Worm (Caenorhabditis elegans) whole organism, mixed stage, embryonic: ENCODE measurements around the gene nstp-10.

Experiments used
- M03D4.4 ChIP-seq: sonication (generic microtip); optimal IDR thresholded peaks from 2 replicates; lab custom pipeline; 2017; ENCODE audit warnings: mild to moderate bottlenecking, missing genetic modification characterization, missing compliant biosample characterization
- bed-3 ChIP-seq: fragments of 200-800 bp; sonication (Bioruptor generic); optimal IDR thresholded peaks from 3 replicates; lab custom pipeline; 2018; ENCODE audit warnings: mild to moderate bottlenecking, missing genetic modification characterization, moderate library complexity, missing compliant biosample characterization
- blmp-1 ChIP-seq: fragments of 150-350 bp; optimal IDR thresholded peaks from 2 replicates; lab custom pipeline; 2014; ENCODE audit warnings: missing biosample characterization, missing genetic modification characterization
- ceh-39 ChIP-seq: fragments of 150-350 bp; optimal IDR thresholded peaks from 2 replicates; lab custom pipeline; 2014; ENCODE audit warnings: missing biosample characterization, missing genetic modification characterization
- ceh-43 ChIP-seq: fragments of 200-800 bp; sonication (Bioruptor generic); optimal IDR thresholded peaks from 2 replicates; lab custom pipeline; 2018; ENCODE audit warnings: mild to moderate bottlenecking, missing genetic modification characterization, moderate library complexity, missing compliant biosample characterization
- ceh-83 ChIP-seq: fragments of 200-800 bp; sonication (Bioruptor generic); optimal IDR thresholded peaks from 2 replicates; lab custom pipeline; 2018; ENCODE audit warnings: mild to moderate bottlenecking, missing genetic modification characterization, missing compliant biosample characterization
- ces-1 ChIP-seq: fragments of 150-350 bp; optimal IDR thresholded peaks from 2 replicates; lab custom pipeline; 2014; ENCODE audit warnings: missing biosample characterization, missing genetic modification reagents, missing genetic modification characterization
- cnd-1 ChIP-seq: fragments of 200-800 bp; sonication (Bioruptor generic); optimal IDR thresholded peaks from 2 replicates; lab custom pipeline; 2018; ENCODE audit warnings: mild to moderate bottlenecking, missing genetic modification characterization, missing compliant biosample characterization
- elt-1 ChIP-seq: sonication (generic microtip); optimal IDR thresholded peaks from 2 replicates; lab custom pipeline; 2017; ENCODE audit warnings: missing genetic modification characterization, mild to moderate bottlenecking, missing compliant biosample characterization, antibody characterized with exemption, moderate library complexity, borderline replicate concordance; ENCODE audit not compliant: insufficient read depth
- elt-3 ChIP-seq: fragments of 150-350 bp; optimal IDR thresholded peaks from 2 replicates; lab custom pipeline; 2014; ENCODE audit warnings: missing biosample characterization, missing genetic modification characterization
- flh-1 ChIP-seq: fragments of 200-800 bp; sonication (Bioruptor generic); optimal IDR thresholded peaks from 2 replicates; lab custom pipeline; 2018; ENCODE audit warnings: mild to moderate bottlenecking, missing genetic modification characterization, moderate library complexity, missing compliant biosample characterization
- hlh-1 ChIP-seq: fragments of 150-350 bp; optimal IDR thresholded peaks from 2 replicates; lab custom pipeline; 2014; ENCODE audit warnings: missing biosample characterization, missing genetic modification reagents, missing genetic modification characterization
- lin-13 ChIP-seq: fragments of 150-350 bp; optimal IDR thresholded peaks from 2 replicates; lab custom pipeline; 2014; ENCODE audit warnings: missing biosample characterization, missing genetic modification characterization
- lin-32 ChIP-seq: fragments of 200-800 bp; sonication (Bioruptor generic); optimal IDR thresholded peaks from 2 replicates; lab custom pipeline; 2018; ENCODE audit warnings: mild to moderate bottlenecking, missing genetic modification characterization, missing compliant biosample characterization
- lsy-2 ChIP-seq: fragments of 150-350 bp; optimal IDR thresholded peaks from 2 replicates; lab custom pipeline; 2014; ENCODE audit warnings: missing biosample characterization, missing genetic modification characterization
- mep-1 ChIP-seq: fragments of 150-350 bp; optimal IDR thresholded peaks from 2 replicates; lab custom pipeline; 2017; ENCODE audit warnings: missing biosample characterization, missing genetic modification reagents, missing genetic modification characterization, inconsistent platforms
- mls-2 ChIP-seq: sonication (generic microtip); optimal IDR thresholded peaks from 2 replicates; lab custom pipeline; 2016; ENCODE audit warnings: mild to moderate bottlenecking, missing genetic modification characterization, moderate library complexity, missing compliant biosample characterization
- nhr-12 ChIP-seq: fragments of 150-350 bp; optimal IDR thresholded peaks from 2 replicates; lab custom pipeline; 2014; ENCODE audit warnings: missing biosample characterization, missing genetic modification characterization
- nhr-2 ChIP-seq: fragments of 150-350 bp; optimal IDR thresholded peaks from 2 replicates; lab custom pipeline; 2014; ENCODE audit warnings: missing biosample characterization, missing genetic modification characterization
- nhr-237 ChIP-seq: fragments of 150-350 bp; optimal IDR thresholded peaks from 2 replicates; lab custom pipeline; 2014; ENCODE audit warnings: missing biosample characterization, missing genetic modification characterization
- nhr-28 ChIP-seq: fragments of 150-350 bp; optimal IDR thresholded peaks from 2 replicates; lab custom pipeline; 2014; ENCODE audit warnings: missing biosample characterization, missing genetic modification characterization
- nhr-76 ChIP-seq: sonication (generic microtip); optimal IDR thresholded peaks from 2 replicates; lab custom pipeline; 2017; ENCODE audit warnings: missing biosample characterization, missing genetic modification characterization
- pha-4 ChIP-seq: fragments of 150-350 bp; optimal IDR thresholded peaks from 2 replicates; lab custom pipeline; 2018; ENCODE audit warnings: missing biosample characterization, missing genetic modification reagents, missing genetic modification characterization
- sem-2 ChIP-seq: fragments of 200-800 bp; sonication (Bioruptor generic); optimal IDR thresholded peaks from 2 replicates; lab custom pipeline; 2018; ENCODE audit warnings: mild to moderate bottlenecking, missing genetic modification characterization, missing compliant biosample characterization
- snpc-4 ChIP-seq: fragments of 150-350 bp; optimal IDR thresholded peaks from 2 replicates; lab custom pipeline; 2014; ENCODE audit warnings: missing biosample characterization, missing genetic modification characterization
- sptf-1 ChIP-seq: sonication (generic microtip); optimal IDR thresholded peaks from 2 replicates; lab custom pipeline; 2017; ENCODE audit warnings: mild to moderate bottlenecking, missing genetic modification characterization, moderate library complexity, missing compliant biosample characterization
- tbx-8 ChIP-seq: fragments of 200-800 bp; sonication (Bioruptor generic); optimal IDR thresholded peaks from 2 replicates; lab custom pipeline; 2018; ENCODE audit warnings: mild to moderate bottlenecking, missing genetic modification characterization, moderate library complexity, missing compliant biosample characterization
- unc-39 ChIP-seq: fragments of 150-350 bp; optimal IDR thresholded peaks from 2 replicates; lab custom pipeline; 2014; ENCODE audit warnings: missing biosample characterization, missing genetic modification characterization
- unc-62 ChIP-seq: fragments of 150-350 bp; optimal IDR thresholded peaks from 2 replicates; lab custom pipeline; 2014; ENCODE audit warnings: missing biosample characterization, missing genetic modification reagents, missing genetic modification characterization
- zip-8 ChIP-seq: fragments of 150-350 bp; optimal IDR thresholded peaks from 2 replicates; lab custom pipeline; 2014; ENCODE audit warnings: missing biosample characterization, missing genetic modification characterization

The nstp-10 gene

ce11 chrV:9545238-9545709, 4.4 kb downstream of the nstp-10 start, which contains the start of the genes his-35 and his-41:
Gene his-35, minus strand, starts transcription at chrV:9545288.
Gene his-41, plus strand, starts transcription at chrV:9545536.
- no peak for TF ChIP-seq zip-8 (tag; lab: Kevin White, UChicago)
- peak; percentile 32 for TF ChIP-seq pha-4 (tag; lab: Kevin White, UChicago)
- TF ChIP-seq ces-1 (GFP tag; lab: Kevin White, UChicago): peak; percentile 26

- no peak for TF ChIP-seq lin-32 (GFP tag; lab: Kevin White, UChicago)
- peak; percentile 71 for TF ChIP-seq nhr-237 (tag; lab: Kevin White, UChicago)
- TF ChIP-seq lsy-2 (tag; lab: Kevin White, UChicago): peak; percentile 61
- no peak for TF ChIP-seq sem-2 (GFP tag; lab: Kevin White, UChicago)
- TF ChIP-seq mep-1 (tag; lab: Kevin White, UChicago): peak; percentile 83
- peak; percentile 71 for TF ChIP-seq lin-13 (tag; lab: Kevin White, UChicago)
- TF ChIP-seq nhr-76 (tag; lab: Kevin White, UChicago): no peak
- TF ChIP-seq elt-3 (tag; lab: Kevin White, UChicago): no peak
- no peak for TF ChIP-seq tbx-8 (GFP tag; lab: Kevin White, UChicago)
- TF ChIP-seq blmp-1 (tag; lab: Kevin White, UChicago): no peak
- TF ChIP-seq sptf-1 (tag; lab: Kevin White, UChicago): peak; percentile 70
- TF ChIP-seq M03D4.4 (tag; lab: Kevin White, UChicago): peak; percentile 54
- TF ChIP-seq hlh-1 (tag; lab: Kevin White, UChicago): peak; percentile 44
- peak; percentile 29 for TF ChIP-seq ceh-39 (tag; lab: Kevin White, UChicago)
- TF ChIP-seq snpc-4 (tag; lab: Kevin White, UChicago): no peak
- no peak for TF ChIP-seq ceh-83 (GFP tag; lab: Kevin White, UChicago)
- peak; percentile 49 for TF ChIP-seq ces-1 (GFP tag; lab: Kevin White, UChicago)
- peak; percentile 16 for TF ChIP-seq ceh-43 (GFP tag; lab: Kevin White, UChicago)
- no peak for TF ChIP-seq bed-3 (GFP tag; lab: Kevin White, UChicago)
- TF ChIP-seq unc-62: peak; percentile 23
- TF ChIP-seq elt-1: peak; percentile 10
- TF ChIP-seq nhr-12 (tag; lab: Kevin White, UChicago): no peak
- no peak for TF ChIP-seq zip-8 (tag; lab: Kevin White, UChicago)
- TF ChIP-seq cnd-1 (tag; lab: Kevin White, UChicago): peak; percentile 12
- no peak for TF ChIP-seq unc-39 (tag; lab: Kevin White, UChicago)
- TF ChIP-seq mls-2 (tag; lab: Kevin White, UChicago): peak; percentile 35
- peak; percentile 57 for TF ChIP-seq pha-4 (tag; lab: Kevin White, UChicago)
- TF ChIP-seq, all 35 proteins: peak for 15
Observed at ce11 chrV:9544176-9544632, 5.4 kb downstream of the nstp-10 start, which contains the start of gene mdf-1. Gene mdf-1, minus strand, starts transcription at chrV:9544226.

- TF ChIP-seq pha-4 (tag; lab: Kevin White, UChicago) (no peak), sem-2 (GFP tag; lab: Kevin White, UChicago) (no peak), mls-2 (tag; lab: Kevin White, UChicago) (no peak), ces-1 (GFP tag; lab: Kevin White, UChicago) (no peak), unc-39 (tag; lab: Kevin White, UChicago) (no peak), bed-3 (GFP tag; lab: Kevin White, UChicago) (no peak), nhr-2 (no peak), lin-13 (tag; lab: Kevin White, UChicago) (no peak)
Observed at ce11 chrV:9541506-9541905, 8.1 kb downstream of the nstp-10 start, which contains the start of gene C50F4.16. Gene C50F4.16, minus strand, starts transcription at chrV:9541606.

- TF ChIP-seq unc-39 (tag; lab: Kevin White, UChicago): no peak
- no peak for TF ChIP-seq zip-8 (tag; lab: Kevin White, UChicago)
- no peak for TF ChIP-seq flh-1 (GFP tag; lab: Kevin White, UChicago)
- no peak for TF ChIP-seq blmp-1 (tag; lab: Kevin White, UChicago)
- TF ChIP-seq ceh-43 (GFP tag; lab: Kevin White, UChicago): no peak
- TF ChIP-seq ces-1 (GFP tag; lab: Kevin White, UChicago): no peak
- no peak for TF ChIP-seq nhr-28 (tag; lab: Kevin White, UChicago)
- no peak for TF ChIP-seq nhr-12 (tag; lab: Kevin White, UChicago)
- TF ChIP-seq unc-62: no peak
- no peak for TF ChIP-seq elt-1
- no peak for TF ChIP-seq snpc-4 (tag; lab: Kevin White, UChicago)
Observed at ce11 chrV:9539638-9540037, 10.0 kb downstream of the nstp-10 start, which contains the start of gene C50F4.12. Gene C50F4.12, minus strand, starts transcription at chrV:9539738.
